Worm (Caenorhabditis elegans) whole organism, young adult: ENCODE measurements around the gene gpx-4.
A peak's percentile ranks its signal among the peaks of the same experiment; 100 is the strongest.

ENCODE experiments used
- B0019.2 ChIP-seq: fragments of 200-800 bp; sonication (Bioruptor generic); conservative IDR thresholded peaks from 2 replicates; pipeline ENCODE4 v1.3.6; 2022; ENCODE audit warnings: missing genetic modification reagents, missing genetic modification characterization, missing compliant biosample characterization
- C06A6.2 ChIP-seq: fragments of 200-800 bp; sonication (Bioruptor generic); conservative IDR thresholded peaks from 2 replicates; pipeline ENCODE4 v1.3.6; 2022; ENCODE audit warnings: missing genetic modification characterization, missing compliant biosample characterization
- F10E7.11 ChIP-seq: sonication (generic microtip); optimal IDR thresholded peaks from 2 replicates; lab custom pipeline; 2017; ENCODE audit warnings: mild to moderate bottlenecking, missing genetic modification characterization, moderate library complexity, missing compliant biosample characterization
- F22D6.2 ChIP-seq: sonication (generic microtip); optimal IDR thresholded peaks from 2 replicates; lab custom pipeline; 2016; ENCODE audit warnings: mild to moderate bottlenecking, missing genetic modification characterization, missing compliant biosample characterization
- F23B12.7 ChIP-seq: sonication (generic microtip); optimal IDR thresholded peaks from 2 replicates; lab custom pipeline; 2017; ENCODE audit warnings: missing genetic modification characterization, mild to moderate bottlenecking, missing compliant biosample characterization, antibody characterized with exemption, moderate library complexity; ENCODE audit not compliant: insufficient read depth
- F39B2.1 ChIP-seq: fragments of 200-800 bp; sonication (Bioruptor generic); IDR thresholded peaks from 2 replicates; pipeline ENCODE4 v1.3.6; 2022; ENCODE audit warnings: missing genetic modification reagents, missing genetic modification characterization, missing compliant biosample characterization
- F49E8.2 ChIP-seq: sonication (generic microtip); optimal IDR thresholded peaks from 3 replicates; lab custom pipeline; 2017; ENCODE audit warnings: missing genetic modification characterization, mild to moderate bottlenecking, missing compliant biosample characterization, antibody characterized with exemption, moderate library complexity; ENCODE audit not compliant: insufficient read depth
- F57A8.1 ChIP-seq: fragments of 200-800 bp; sonication (Bioruptor generic); optimal IDR thresholded peaks from 2 replicates; lab custom pipeline; 2018; ENCODE audit warnings: mild to moderate bottlenecking, missing genetic modification characterization, moderate library complexity, missing compliant biosample characterization
- F57C9.4 ChIP-seq: sonication (generic microtip); optimal IDR thresholded peaks from 2 replicates; lab custom pipeline; 2017; ENCODE audit warnings: mild to moderate bottlenecking, missing genetic modification characterization, missing compliant biosample characterization
- T26A5.8 ChIP-seq: sonication (generic microtip); optimal IDR thresholded peaks from 2 replicates; lab custom pipeline; 2016; ENCODE audit warnings: missing genetic modification characterization, missing compliant biosample characterization
- Y53F4B.3 ChIP-seq: fragments of 200-800 bp; sonication (Bioruptor generic); IDR thresholded peaks from 2 replicates; pipeline ENCODE4 v1.3.6; 2022; ENCODE audit warnings: missing genetic modification reagents, missing genetic modification characterization, missing compliant biosample characterization
- Y56A3A.18 ChIP-seq: fragments of 200-800 bp; sonication (Bioruptor generic); IDR thresholded peaks from 2 replicates; pipeline ENCODE4 v1.3.6; 2022; ENCODE audit warnings: missing genetic modification reagents, missing genetic modification characterization, missing compliant biosample characterization
- Y67H2A.10 ChIP-seq: fragments of 200-800 bp; sonication (Bioruptor generic); conservative IDR thresholded peaks from 2 replicates; pipeline ENCODE4 v1.3.6; 2022; ENCODE audit warnings: missing genetic modification reagents, missing genetic modification characterization, missing compliant biosample characterization
- akir-1 ChIP-seq: fragments of 200-800 bp; sonication (Bioruptor generic); optimal IDR thresholded peaks from 2 replicates; lab custom pipeline; 2018; ENCODE audit warnings: mild to moderate bottlenecking, missing genetic modification characterization, moderate library complexity, missing compliant biosample characterization
- aptf-3 ChIP-seq: fragments of 200-800 bp; sonication (Bioruptor generic); IDR thresholded peaks from 2 replicates; pipeline ENCODE4 v1.3.6; 2022; ENCODE audit warnings: missing genetic modification characterization, missing compliant biosample characterization
- athp-1 ChIP-seq: sonication (generic microtip); optimal IDR thresholded peaks from 2 replicates; lab custom pipeline; 2017; ENCODE audit warnings: mild to moderate bottlenecking, missing genetic modification characterization, missing compliant biosample characterization
- attf-6 ChIP-seq: fragments of 200-800 bp; sonication (Bioruptor generic); IDR thresholded peaks from 2 replicates; pipeline ENCODE4 v1.3.6; 2022; ENCODE audit warnings: missing genetic modification reagents, missing genetic modification characterization, missing compliant biosample characterization
- bed-2 ChIP-seq: fragments of 200-800 bp; sonication (Bioruptor generic); IDR thresholded peaks from 2 replicates; pipeline ENCODE4 v1.3.6; 2022; ENCODE audit warnings: missing genetic modification reagents, missing genetic modification characterization, missing compliant biosample characterization
- ccch-3 ChIP-seq: fragments of 200-800 bp; sonication (Bioruptor generic); optimal IDR thresholded peaks from 2 replicates; lab custom pipeline; 2018; ENCODE audit warnings: mild to moderate bottlenecking, missing genetic modification characterization, missing compliant biosample characterization
- cebp-1 ChIP-seq, 2 experiments: fragments of 200-800 bp in 1 of 2; sonication (Bioruptor generic) in 1 of 2; sonication (generic microtip) in 1 of 2; IDR thresholded peaks in 1 of 2; optimal IDR thresholded peaks in 1 of 2; 2 replicates each; pipeline versions ENCODE4 v1.3.6 to Lab custom; 2017 to 2022; ENCODE audit warnings: missing compliant biosample characterization in 2 of 2, missing genetic modification characterization in 2 of 2, mild to moderate bottlenecking in 1 of 2, missing genetic modification reagents in 1 of 2, moderate library complexity in 1 of 2
- ceh-27 ChIP-seq: fragments of 200-800 bp; sonication (Bioruptor generic); optimal IDR thresholded peaks from 2 replicates; lab custom pipeline; 2018; ENCODE audit warnings: mild to moderate bottlenecking, missing genetic modification characterization, moderate library complexity, missing compliant biosample characterization
- ceh-40 ChIP-seq: fragments of 200-800 bp; sonication (Bioruptor generic); IDR thresholded peaks from 2 replicates; pipeline ENCODE4 v1.3.6; 2022; ENCODE audit warnings: missing genetic modification characterization, missing compliant biosample characterization
- ceh-79 ChIP-seq: sonication (generic microtip); optimal IDR thresholded peaks from 2 replicates; lab custom pipeline; 2017; ENCODE audit warnings: mild to moderate bottlenecking, missing genetic modification characterization, missing compliant biosample characterization
- ceh-91 ChIP-seq: fragments of 200-800 bp; sonication (Bioruptor generic); IDR thresholded peaks from 2 replicates; pipeline ENCODE4 v1.3.6; 2022; ENCODE audit warnings: missing genetic modification reagents, missing genetic modification characterization, missing compliant biosample characterization
- dox-1 ChIP-seq: fragments of 200-800 bp; sonication (Bioruptor generic); IDR thresholded peaks from 2 replicates; pipeline ENCODE4 v1.3.6; 2022; ENCODE audit warnings: missing genetic modification reagents, missing genetic modification characterization, missing compliant biosample characterization
- dpl-1 ChIP-seq: fragments of 150-350 bp; optimal IDR thresholded peaks from 2 replicates; lab custom pipeline; 2014; ENCODE audit warnings: missing biosample characterization, missing genetic modification reagents, missing genetic modification characterization
- ekl-4 ChIP-seq: fragments of 200-800 bp; sonication (Bioruptor generic); IDR thresholded peaks from 2 replicates; pipeline ENCODE4 v1.3.6; 2022; ENCODE audit warnings: missing genetic modification reagents, missing genetic modification characterization, missing compliant biosample characterization
- ets-4 ChIP-seq: fragments of 200-800 bp; sonication (Bioruptor generic); optimal IDR thresholded peaks from 2 replicates; lab custom pipeline; 2018; ENCODE audit warnings: mild to moderate bottlenecking, missing genetic modification characterization, missing compliant biosample characterization
- fkh-3 ChIP-seq: sonication (generic microtip); optimal IDR thresholded peaks from 2 replicates; lab custom pipeline; 2016; ENCODE audit warnings: mild to moderate bottlenecking, missing genetic modification characterization, missing compliant biosample characterization
- him-1 ChIP-seq: sonication (generic microtip); optimal IDR thresholded peaks from 2 replicates; lab custom pipeline; 2016; ENCODE audit warnings: missing genotype, missing genetic modification reagents, missing genetic modification characterization, missing compliant biosample characterization
- let-526 ChIP-seq: fragments of 200-800 bp; sonication (Bioruptor generic); IDR thresholded peaks from 2 replicates; pipeline ENCODE4 v1.3.6; 2022; ENCODE audit warnings: missing genetic modification reagents, missing genetic modification characterization, missing compliant biosample characterization
- lin-26 ChIP-seq: fragments of 200-800 bp; sonication (Bioruptor generic); IDR thresholded peaks from 2 replicates; pipeline ENCODE4 v1.3.6; 2022; ENCODE audit warnings: missing genetic modification reagents, missing genetic modification characterization, missing compliant biosample characterization
- madf-10 ChIP-seq: sonication (generic microtip); optimal IDR thresholded peaks from 2 replicates; lab custom pipeline; 2016; ENCODE audit warnings: mild to moderate bottlenecking, missing genetic modification characterization, missing compliant biosample characterization
- madf-3 ChIP-seq: fragments of 200-800 bp; sonication (Bioruptor generic); IDR thresholded peaks from 2 replicates; pipeline ENCODE4 v1.3.6; 2022; ENCODE audit warnings: missing genetic modification reagents, missing genetic modification characterization, missing compliant biosample characterization
- madf-8 ChIP-seq: fragments of 200-800 bp; sonication (Bioruptor generic); conservative IDR thresholded peaks from 2 replicates; pipeline ENCODE4 v1.3.6; 2022; ENCODE audit warnings: missing genetic modification reagents, missing genetic modification characterization, missing compliant biosample characterization
- nfya-1 ChIP-seq: sonication (generic microtip); optimal IDR thresholded peaks from 2 replicates; lab custom pipeline; 2017; ENCODE audit warnings: antibody characterized with exemption, missing compliant biosample characterization, missing genetic modification characterization, borderline replicate concordance; ENCODE audit not compliant: insufficient read depth
- nhr-80 ChIP-seq: sonication (generic microtip); optimal IDR thresholded peaks from 2 replicates; lab custom pipeline; 2016; ENCODE audit warnings: missing genetic modification characterization, missing compliant biosample characterization
- rec-8 ChIP-seq, 2 experiments: sonication (generic microtip); optimal IDR thresholded peaks; 2 replicates each; lab custom pipeline; 2016; ENCODE audit warnings: mild to moderate bottlenecking in 2 of 2, missing genetic modification characterization in 2 of 2, missing genetic modification reagents in 2 of 2, missing genotype in 2 of 2, missing biosample characterization in 1 of 2, missing compliant biosample characterization in 1 of 2, moderate library complexity in 1 of 2
- repo-1 ChIP-seq: sonication (generic microtip); optimal IDR thresholded peaks from 2 replicates; lab custom pipeline; 2017; ENCODE audit warnings: mild to moderate bottlenecking, missing genetic modification characterization, missing compliant biosample characterization
- rpc-1 ChIP-seq, 2 experiments: fragments of 150-350 bp in 1 of 2; sonication (generic microtip) in 1 of 2; optimal IDR thresholded peaks; 2 replicates each; lab custom pipeline; 2014 to 2018; ENCODE audit warnings: missing biosample characterization in 1 of 2, missing genetic modification characterization in 1 of 2, missing genetic modification reagents in 1 of 2, missing genotype in 1 of 2
- sdz-38 ChIP-seq: sonication (generic microtip); optimal IDR thresholded peaks from 2 replicates; lab custom pipeline; 2016; ENCODE audit warnings: missing genotype, missing genetic modification characterization, missing compliant biosample characterization
- tbx-9 ChIP-seq: sonication (generic microtip); optimal IDR thresholded peaks from 2 replicates; lab custom pipeline; 2016; ENCODE audit warnings: borderline replicate concordance, missing genetic modification characterization, inconsistent platforms, missing compliant biosample characterization
- tlf-1 ChIP-seq: fragments of 200-800 bp; sonication (Bioruptor generic); optimal IDR thresholded peaks from 2 replicates; lab custom pipeline; 2018; ENCODE audit warnings: mild to moderate bottlenecking, missing genetic modification characterization, missing compliant biosample characterization
- unc-130 ChIP-seq: sonication (generic microtip); optimal IDR thresholded peaks from 2 replicates; lab custom pipeline; 2016; ENCODE audit warnings: missing genetic modification reagents, missing genetic modification characterization, missing compliant biosample characterization
- ztf-25 ChIP-seq: fragments of 200-800 bp; sonication (Bioruptor generic); IDR thresholded peaks from 2 replicates; pipeline ENCODE4 v1.3.6; 2022; ENCODE audit warnings: missing genetic modification reagents, missing genetic modification characterization, missing compliant biosample characterization
- ztf-3 ChIP-seq: fragments of 200-800 bp; sonication (Bioruptor generic); optimal IDR thresholded peaks from 2 replicates; lab custom pipeline; 2018; ENCODE audit warnings: mild to moderate bottlenecking, missing genetic modification characterization, missing compliant biosample characterization

gpx-4 gene

ce11 chrIV:2680281-2680680 lies 5.5 kb upstream of the gpx-4 start:
- no peak for TF ChIP-seq nfya-1 (tag; lab: Kevin White, UChicago)
- no peak for TF ChIP-seq repo-1 (tag; lab: Kevin White, UChicago)
- no peak for TF ChIP-seq ztf-3 (GFP tag; lab: Kevin White, UChicago)
- no peak for TF ChIP-seq F22D6.2
- no peak for TF ChIP-seq F57C9.4 (tag; lab: Kevin White, UChicago)
- no peak for TF ChIP-seq sdz-38 (tag; lab: Kevin White, UChicago)
- no peak for TF ChIP-seq ceh-27 (GFP tag; lab: Kevin White, UChicago)
- TF ChIP-seq fkh-3 (tag; lab: Kevin White, UChicago) = no peak
- TF ChIP-seq madf-10 (tag; lab: Kevin White, UChicago) = no peak
- no peak for TF ChIP-seq cebp-1 (GFP tag; IDR thresholded peaks at IDR 0.05; lab: Robert Waterston, UW)
- TF ChIP-seq cebp-1 (tag; optimal IDR thresholded peaks at IDR 0.05; lab: Kevin White, UChicago) = no peak
- no peak for TF ChIP-seq ccch-3 (GFP tag; lab: Kevin White, UChicago)
- TF ChIP-seq rpc-1 (optimal IDR thresholded peaks at IDR 0.05; lab: Kevin White, UChicago) = no peak
- no peak for TF ChIP-seq rpc-1 (tag; optimal IDR thresholded peaks at IDR 0.05; lab: Kevin White, UChicago)
- TF ChIP-seq Y53F4B.3 (GFP tag; lab: Robert Waterston, UW) = no peak

ce11 chrIV:2678152-2678551 lies 3.3 kb upstream of the gpx-4 start:
- no peak for TF ChIP-seq F49E8.2 (tag; lab: Kevin White, UChicago)
- TF ChIP-seq let-526 = no peak
- no peak for TF ChIP-seq nfya-1 (tag; lab: Kevin White, UChicago)
- no peak for TF ChIP-seq lin-26 (GFP tag; lab: Robert Waterston, UW)
- TF ChIP-seq Y56A3A.18 (GFP tag; lab: Robert Waterston, UW) = no peak
- TF ChIP-seq ceh-91 (GFP tag; lab: Robert Waterston, UW) = no peak
- peak; percentile 14 for TF ChIP-seq repo-1 (tag; lab: Kevin White, UChicago)
- TF ChIP-seq tlf-1 = no peak
- peak; percentile 40 for TF ChIP-seq athp-1 (tag; lab: Kevin White, UChicago)
- TF ChIP-seq ceh-40 (GFP tag; lab: Robert Waterston, UW) = no peak
- peak; percentile 22; the same call in 1 of the 2 replicates for TF ChIP-seq ekl-4
- TF ChIP-seq tbx-9 (tag; lab: Kevin White, UChicago) = no peak
- TF ChIP-seq Y67H2A.10 = no peak
- no peak for TF ChIP-seq attf-6 (GFP tag; lab: Robert Waterston, UW)
- no peak for TF ChIP-seq dox-1 (GFP tag; lab: Robert Waterston, UW)
- TF ChIP-seq ets-4 (GFP tag; lab: Kevin White, UChicago) = no peak
- TF ChIP-seq madf-8 (GFP tag; lab: Robert Waterston, UW) = no peak
- no peak for TF ChIP-seq F57A8.1 (GFP tag; lab: Kevin White, UChicago)
- TF ChIP-seq aptf-3 (GFP tag; lab: Robert Waterston, UW) = no peak
- no peak for TF ChIP-seq bed-2 (GFP tag; lab: Robert Waterston, UW)
- peak; percentile 74 for TF ChIP-seq him-1 (tag; lab: Kevin White, UChicago)
- no peak for TF ChIP-seq madf-3 (GFP tag; lab: Robert Waterston, UW)
- TF ChIP-seq nhr-80 (tag; lab: Kevin White, UChicago) = no peak
- peak; percentile 1 for TF ChIP-seq ceh-79 (tag; lab: Kevin White, UChicago)
- TF ChIP-seq F39B2.1 (GFP tag; lab: Robert Waterston, UW) = no peak
- TF ChIP-seq akir-1 (GFP tag; lab: Kevin White, UChicago) = no peak
- TF ChIP-seq cebp-1 (GFP tag; IDR thresholded peaks at IDR 0.05; lab: Robert Waterston, UW) = no peak
- TF ChIP-seq cebp-1 (tag; optimal IDR thresholded peaks at IDR 0.05; lab: Kevin White, UChicago) = peak; percentile 17
- no peak for TF ChIP-seq rec-8 (tag; optimal IDR thresholded peaks at IDR 0.05; lab: Kevin White, UChicago)
- no peak for TF ChIP-seq F10E7.11 (tag; lab: Kevin White, UChicago)
- no peak for TF ChIP-seq dpl-1 (GFP tag; lab: Kevin White, UChicago)
- TF ChIP-seq ztf-25 = no peak
- no peak for TF ChIP-seq ccch-3 (GFP tag; lab: Kevin White, UChicago)
- no peak for TF ChIP-seq T26A5.8
- no peak for TF ChIP-seq C06A6.2
- TF ChIP-seq F23B12.7 (tag; lab: Kevin White, UChicago) = no peak
- no peak for TF ChIP-seq B0019.2 (GFP tag; lab: Robert Waterston, UW)
- TF ChIP-seq unc-130 (GFP tag; lab: Kevin White, UChicago) = no peak
